Worm (Caenorhabditis elegans) whole organism, L3 larva: ENCODE measurements around the gene hmp-1.

Experiments
- lsy-12 ChIP-seq: sonication (generic microtip); optimal IDR thresholded peaks from 2 replicates; lab custom pipeline; 2016; ENCODE audit warnings: mild to moderate bottlenecking, missing genetic modification characterization, missing compliant biosample characterization
- nhr-11 ChIP-seq: fragments of 150-350 bp; optimal IDR thresholded peaks from 2 replicates; lab custom pipeline; 2014; ENCODE audit warnings: missing biosample characterization, missing genetic modification characterization
- nhr-25 ChIP-seq: sonication (generic microtip); optimal IDR thresholded peaks from 2 replicates; lab custom pipeline; 2017; ENCODE audit warnings: missing biosample characterization, missing genetic modification characterization
- unc-62 ChIP-seq: fragments of 150-350 bp; sonication (generic microtip); optimal IDR thresholded peaks from 4 replicates; lab custom pipeline; 2014; ENCODE audit warnings: missing biosample characterization, missing genetic modification reagents, missing genetic modification characterization

- no peak for TF ChIP-seq nhr-25 (tag; lab: Kevin White, UChicago)
- TF ChIP-seq unc-62 (GFP tag; lab: Kevin White, UChicago) = no peak
- no peak for TF ChIP-seq lsy-12 (tag; lab: Kevin White, UChicago)
- no peak for TF ChIP-seq nhr-11
These were observed 55.6 kb downstream of the hmp-1 start for ce11 chrV:11901260-11901659.
